Worm (Caenorhabditis elegans) whole organism, early embryonic: ENCODE measurements around the gene clec-197.

Experiments used
- B0310.2 ChIP-seq: sonication (generic microtip); optimal IDR thresholded peaks from 2 replicates; lab custom pipeline; 2016; ENCODE audit warnings: mild to moderate bottlenecking, missing genetic modification characterization, missing compliant biosample characterization
- aly-1 ChIP-seq: sonication (generic microtip); optimal IDR thresholded peaks from 2 replicates; lab custom pipeline; 2016; ENCODE audit warnings: missing genetic modification characterization, missing compliant biosample characterization
- ama-1 ChIP-seq: fragments of 150-350 bp; optimal IDR thresholded peaks from 2 replicates; lab custom pipeline; 2014
- ceh-13 ChIP-seq: fragments of 200-800 bp; sonication (Bioruptor generic); optimal IDR thresholded peaks from 2 replicates; lab custom pipeline; 2018; ENCODE audit warnings: mild to moderate bottlenecking, missing genetic modification characterization, missing compliant biosample characterization
- ets-7 ChIP-seq: sonication (generic microtip); optimal IDR thresholded peaks from 2 replicates; lab custom pipeline; 2016; ENCODE audit warnings: missing genotype, missing genetic modification characterization, missing compliant biosample characterization
- hmbx-1 ChIP-seq: sonication (generic microtip); optimal IDR thresholded peaks from 2 replicates; lab custom pipeline; 2016; ENCODE audit warnings: mild to moderate bottlenecking, missing genetic modification characterization, missing compliant biosample characterization
- hmg-4 ChIP-seq: fragments of 200-800 bp; sonication (Bioruptor generic); optimal IDR thresholded peaks from 2 replicates; lab custom pipeline; 2018; ENCODE audit warnings: mild to moderate bottlenecking, missing genetic modification characterization, missing compliant biosample characterization
- hnd-1 ChIP-seq: sonication (generic microtip); optimal IDR thresholded peaks from 2 replicates; lab custom pipeline; 2016; ENCODE audit warnings: missing genetic modification characterization, missing compliant biosample characterization
- pes-1 ChIP-seq: fragments of 200-800 bp; sonication (Bioruptor generic); IDR thresholded peaks from 2 replicates; pipeline ENCODE4 v1.3.6; 2022; ENCODE audit warnings: missing genetic modification reagents, missing genetic modification characterization, missing compliant biosample characterization
- scrt-1 ChIP-seq: fragments of 200-800 bp; sonication (Bioruptor generic); IDR thresholded peaks from 2 replicates; pipeline ENCODE4 v1.3.6; 2022; ENCODE audit warnings: missing genetic modification characterization, missing compliant biosample characterization
- sea-1 ChIP-seq: fragments of 200-800 bp; sonication (Bioruptor generic); conservative IDR thresholded peaks from 2 replicates; pipeline ENCODE4 v1.3.6; 2022; ENCODE audit warnings: missing genetic modification characterization, missing compliant biosample characterization
- tbx-11 ChIP-seq: fragments of 200-800 bp; sonication (Bioruptor generic); IDR thresholded peaks from 2 replicates; pipeline ENCODE4 v1.3.6; 2022; ENCODE audit warnings: missing genetic modification characterization, missing compliant biosample characterization
- tra-4 ChIP-seq: sonication (generic microtip); optimal IDR thresholded peaks from 2 replicates; lab custom pipeline; 2017; ENCODE audit warnings: missing genetic modification characterization, missing compliant biosample characterization

DNA sequence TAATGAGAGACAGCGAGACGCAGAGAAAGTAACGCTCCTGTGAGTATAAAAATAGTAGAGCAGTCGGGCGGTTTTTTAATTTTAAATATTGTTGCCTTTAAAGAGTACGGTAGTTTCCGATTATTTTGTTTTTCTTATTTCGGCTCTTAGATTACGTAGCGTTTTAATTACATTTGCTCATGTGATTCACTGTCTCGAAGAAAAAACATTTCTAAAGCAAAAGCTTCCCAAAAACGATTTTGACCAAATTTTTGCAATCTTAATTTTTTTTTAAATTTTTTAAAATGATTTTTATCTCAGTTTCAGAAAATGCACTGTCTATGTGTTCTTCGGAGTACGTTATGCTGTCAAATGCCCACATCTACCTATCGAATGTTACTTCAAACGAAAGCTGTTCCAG is 29.6 kb upstream of the clec-197 start, which contains the start of gene haf-1:
- TF ChIP-seq scrt-1 (GFP tag; lab: Robert Waterston, UW) (no peak), ama-1 (lab: Kevin White, UChicago) (no peak), tra-4 (tag; lab: Kevin White, UChicago) (no peak), hmbx-1 (tag; lab: Kevin White, UChicago) (no peak), B0310.2 (tag; lab: Kevin White, UChicago) (no peak), ceh-13 (no peak), hmg-4 (GFP tag; lab: Kevin White, UChicago) (no peak), aly-1 (tag; lab: Kevin White, UChicago) (no peak), sea-1 (GFP tag; lab: Robert Waterston, UW) (no peak), ets-7 (tag; lab: Kevin White, UChicago) (no peak), pes-1 (GFP tag; lab: Robert Waterston, UW) (no peak), tbx-11 (GFP tag; lab: Robert Waterston, UW) (no peak), hnd-1 (tag; lab: Kevin White, UChicago) (no peak)
